Fruit fly (Drosophila melanogaster): ENCODE measurements around the gene CG32152.
A peak's percentile ranks its signal among the peaks of the same experiment; 100 is the strongest.

CG32152 gene

dm6 chr3L:16136819-16137553 lies 6.8 kb downstream of the CG32152 start (continued):
- TF ChIP-seq gem (tag; optimal IDR thresholded peaks at IDR 0.05) (no peak), sd (tag; optimal IDR thresholded peaks at IDR 0.05) (peak; percentile 69), unc-4 (GFP tag; IDR thresholded peaks at IDR 0.05; ENCODE audit: partially characterized antibody) (no peak), fru (optimal IDR thresholded peaks at IDR 0.05) (no peak), Doc3 (GFP tag; IDR thresholded peaks at IDR 0.05; ENCODE audit: partially characterized antibody) (no peak), gsb-n (tag; optimal IDR thresholded peaks at IDR 0.05) (no peak), Xbp1 (GFP tag; optimal IDR thresholded peaks at IDR 0.05) (no peak), ab (GFP tag; optimal IDR thresholded peaks at IDR 0.05) (no peak), fd102C (GFP tag; optimal IDR thresholded peaks at IDR 0.05) (no peak), CG6813 (GFP tag; optimal IDR thresholded peaks at IDR 0.05) (no peak), CG1647 (GFP tag; optimal IDR thresholded peaks at IDR 0.05) (no peak), pfk (GFP tag; optimal IDR thresholded peaks at IDR 0.05) (no peak), otp (GFP tag; IDR thresholded peaks at IDR 0.05) (no peak), toy (GFP tag; IDR thresholded peaks at IDR 0.05) (no peak), CG34376 (GFP tag; optimal IDR thresholded peaks at IDR 0.05) (no peak), NFAT (GFP tag; IDR thresholded peaks at IDR 0.05) (no peak), CG2129 (GFP tag; IDR thresholded peaks at IDR 0.05; ENCODE audit: partially characterized antibody) (no peak), Dll (GFP tag; IDR thresholded peaks at IDR 0.05; ENCODE audit: partially characterized antibody) (no peak), CG10267 (tag; optimal IDR thresholded peaks at IDR 0.05) (no peak), H15 (GFP tag; IDR thresholded peaks at IDR 0.05) (no peak), CG18764 (GFP tag; optimal IDR thresholded peaks at IDR 0.05) (no peak), onecut (GFP tag; IDR thresholded peaks at IDR 0.05) (no peak), CG7745 (tag; optimal IDR thresholded peaks at IDR 0.05) (no peak), CG11247 (GFP tag; IDR thresholded peaks at IDR 0.05) (no peak), h (optimal IDR thresholded peaks at IDR 0.05) (no peak), stc (GFP tag; IDR thresholded peaks at IDR 0.05) (no peak), Ets65A (GFP tag) (peak; percentile 88), CG7963 (GFP tag; IDR thresholded peaks at IDR 0.05; ENCODE audit: partially characterized antibody) (no peak), CG10274 (GFP tag; optimal IDR thresholded peaks at IDR 0.05) (no peak), CG8281 (tag; optimal IDR thresholded peaks at IDR 0.05) (no peak), CG17612 (GFP tag; IDR thresholded peaks at IDR 0.05) (no peak), CG18599 (GFP tag; optimal IDR thresholded peaks at IDR 0.05) (no peak), lab (GFP tag; optimal IDR thresholded peaks at IDR 0.05) (peak; percentile 23), CG10366 (GFP tag; IDR thresholded peaks at IDR 0.05) (no peak), CG7372 (GFP tag; IDR thresholded peaks at IDR 0.05) (no peak), CG13296 (GFP tag; optimal IDR thresholded peaks at IDR 0.05) (no peak), CG6175 (GFP tag; IDR thresholded peaks at IDR 0.05) (no peak), E2f1 (GFP tag; IDR thresholded peaks at IDR 0.05) (no peak), dimm (GFP tag; IDR thresholded peaks at IDR 0.05) (no peak), HHEX (GFP tag; optimal IDR thresholded peaks at IDR 0.05) (no peak), PHDP (tag; optimal IDR thresholded peaks at IDR 0.05) (no peak), CG12236 (GFP tag; optimal IDR thresholded peaks at IDR 0.05) (no peak), CG34422 (GFP tag; IDR thresholded peaks at IDR 0.05) (no peak), GATAe (GFP tag; conservative IDR thresholded peaks at IDR 0.05) (no peak; the same call in 1 of the 2 replicates), grn (GFP tag; optimal IDR thresholded peaks at IDR 0.05) (peak; percentile 33), caup (GFP tag; optimal IDR thresholded peaks at IDR 0.05; ENCODE audit: severe bottlenecking) (peak; percentile 31), CG6765 (GFP tag; optimal IDR thresholded peaks at IDR 0.05) (no peak), CG1233 (GFP tag; optimal IDR thresholded peaks at IDR 0.05) (no peak), BEAF-32 (GFP tag; optimal IDR thresholded peaks at IDR 0.05) (no peak), CG12391 (tag; optimal IDR thresholded peaks at IDR 0.05) (no peak)
